Fruit fly (Drosophila melanogaster): ENCODE results near the gene Hsp27.
A peak's percentile ranks its signal among the peaks of the same experiment; 100 is the strongest.

Hsp27 gene

DNA sequence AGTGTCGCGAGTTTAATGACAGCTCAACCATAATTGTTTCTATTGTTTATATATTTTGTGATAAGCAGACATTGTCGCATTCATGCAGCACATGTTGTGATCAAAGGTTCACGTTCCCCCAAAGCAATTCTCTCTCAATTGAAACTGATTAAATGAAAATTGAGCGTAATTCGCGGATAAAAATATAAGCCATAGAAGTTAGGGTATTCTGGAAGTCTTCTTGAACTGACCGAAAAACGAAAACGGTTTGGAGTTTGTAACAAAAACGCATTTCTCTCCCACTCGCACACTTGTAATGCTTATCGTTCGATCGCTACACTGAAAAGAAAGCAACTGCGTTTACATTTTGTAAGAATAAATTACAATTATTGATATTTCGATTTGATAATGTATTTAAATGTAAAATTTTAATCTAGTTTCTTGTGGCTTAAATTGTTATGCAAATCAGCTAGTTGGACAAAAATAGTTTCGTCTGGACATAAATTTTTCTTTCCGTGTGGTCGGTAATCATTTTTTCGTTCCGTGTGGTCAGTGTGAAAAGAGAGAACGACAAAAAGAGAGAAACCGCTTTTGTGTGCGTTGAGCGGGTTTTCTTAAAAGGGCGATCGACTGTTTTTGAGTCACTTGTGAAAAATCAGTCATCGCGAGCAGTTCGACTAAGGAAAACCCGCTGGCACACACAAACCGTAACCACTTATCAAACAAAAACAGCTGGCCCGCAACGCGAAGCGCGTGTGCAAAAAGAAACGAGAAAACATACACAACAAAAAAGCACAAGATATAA, 39.0 kb downstream of the Hsp27 start, which contains the start of gene aay (continued):
- peak; percentile 99 for TF ChIP-seq Blimp-1 (GFP tag; optimal IDR thresholded peaks at IDR 0.05)
- peak; percentile 98 for TF ChIP-seq CG8765 (GFP tag; IDR thresholded peaks at IDR 0.05)
- TF ChIP-seq corto (GFP tag; optimal IDR thresholded peaks at IDR 0.05) = peak; percentile 97
- peak; percentile 87 for TF ChIP-seq MESR4 (GFP tag; optimal IDR thresholded peaks at IDR 0.05)
- TF ChIP-seq sens-2 (GFP tag; IDR thresholded peaks at IDR 0.05) = peak; percentile 96
- peak; percentile 98 for TF ChIP-seq CG12769 (tag; optimal IDR thresholded peaks at IDR 0.05)
- TF ChIP-seq Atf-2 (GFP tag; optimal IDR thresholded peaks at IDR 0.05) = peak; percentile 96
- peak; percentile 98 for TF ChIP-seq ttk (GFP tag; IDR thresholded peaks at IDR 0.05)
- peak; percentile 99 for TF ChIP-seq row (GFP tag; IDR thresholded peaks at IDR 0.05)
- peak; percentile 97 for TF ChIP-seq CG11093 (GFP tag; IDR thresholded peaks at IDR 0.05)
- TF ChIP-seq grn (GFP tag; optimal IDR thresholded peaks at IDR 0.05) = peak; percentile 100
- peak; percentile 93 for TF ChIP-seq cas (GFP tag; IDR thresholded peaks at IDR 0.05)
- TF ChIP-seq CG3163 (GFP tag; optimal IDR thresholded peaks at IDR 0.05) = peak; percentile 89
- peak; percentile 99 for TF ChIP-seq vvl (GFP tag; IDR thresholded peaks at IDR 0.05)
- TF ChIP-seq CG17361 (GFP tag; IDR thresholded peaks at IDR 0.05) = peak; percentile 99
- peak; percentile 98 for TF ChIP-seq ara (GFP tag; IDR thresholded peaks at IDR 0.05)
- peak; percentile 97 for TF ChIP-seq Gug (GFP tag; IDR thresholded peaks at IDR 0.05)
- peak; percentile 97 for TF ChIP-seq CG5953 (GFP tag; IDR thresholded peaks at IDR 0.05)
- peak; percentile 99 for TF ChIP-seq CG1529 (GFP tag; optimal IDR thresholded peaks at IDR 0.05)
- TF ChIP-seq kay (GFP tag; optimal IDR thresholded peaks at IDR 0.05) = peak; percentile 98
- TF ChIP-seq gcm2 (GFP tag; optimal IDR thresholded peaks at IDR 0.05) = peak; percentile 97
- TF ChIP-seq Camta (GFP tag; optimal IDR thresholded peaks at IDR 0.05) = peak; percentile 98
- peak; percentile 98 for TF ChIP-seq CG13123 (GFP tag; optimal IDR thresholded peaks at IDR 0.05)
- peak; percentile 90 for TF ChIP-seq CG31365 (tag; optimal IDR thresholded peaks at IDR 0.05)
- TF ChIP-seq CG13424 (tag; optimal IDR thresholded peaks at IDR 0.05) = peak; percentile 99
- TF ChIP-seq CG4707 (GFP tag; optimal IDR thresholded peaks at IDR 0.05) = peak; percentile 97
- TF ChIP-seq bigmax (GFP tag; optimal IDR thresholded peaks at IDR 0.05) = peak; percentile 82
- TF ChIP-seq Med (GFP tag) = peak; percentile 100
- TF ChIP-seq CG6791 (GFP tag; IDR thresholded peaks at IDR 0.05; ENCODE audit: partially characterized antibody) = no peak
- TF ChIP-seq CG17359 (tag; optimal IDR thresholded peaks at IDR 0.05) = peak; percentile 99
- peak; percentile 94 for TF ChIP-seq CG15514 (GFP tag; optimal IDR thresholded peaks at IDR 0.05)
- TF ChIP-seq az2 (GFP tag; optimal IDR thresholded peaks at IDR 0.05) = peak; percentile 99
- TF ChIP-seq Oli (tag; optimal IDR thresholded peaks at IDR 0.05) = peak; percentile 99
- TF ChIP-seq tgo (GFP tag; IDR thresholded peaks at IDR 0.05) = peak; percentile 98
- TF ChIP-seq CG2202 (tag; optimal IDR thresholded peaks at IDR 0.05) = peak; percentile 99
- peak; percentile 96 for TF ChIP-seq gt (GFP tag; IDR thresholded peaks at IDR 0.05)
- peak; percentile 47 for TF ChIP-seq p53 (GFP tag; optimal IDR thresholded peaks at IDR 0.05)
- peak; percentile 17 for TF ChIP-seq pzg (GFP tag; optimal IDR thresholded peaks at IDR 0.05)
- peak; percentile 100 for TF ChIP-seq dmrt99B (tag; optimal IDR thresholded peaks at IDR 0.05)
- peak; percentile 93 for TF ChIP-seq Nf-YC (tag; optimal IDR thresholded peaks at IDR 0.05)
- peak in 1 of 3 experiments; percentile 99 for TF ChIP-seq Stat92E (GFP tag; optimal IDR thresholded peaks at IDR 0.05)
- peak; percentile 98 for TF ChIP-seq Meics (GFP tag; optimal IDR thresholded peaks at IDR 0.05)
- TF ChIP-seq otp (GFP tag; IDR thresholded peaks at IDR 0.05) = peak; percentile 97
- peak; percentile 95 for TF ChIP-seq shn (GFP tag; optimal IDR thresholded peaks at IDR 0.05)
- TF ChIP-seq Fer3 (tag; optimal IDR thresholded peaks at IDR 0.05) = peak; percentile 99
- peak; percentile 97 for TF ChIP-seq Atf3 (GFP tag; optimal IDR thresholded peaks at IDR 0.05)
- TF ChIP-seq ems (GFP tag; optimal IDR thresholded peaks at IDR 0.05) = peak; percentile 98
- peak; percentile 99 for TF ChIP-seq ci (GFP tag; IDR thresholded peaks at IDR 0.05)
- peak; percentile 100 for TF ChIP-seq CG8924 (tag; optimal IDR thresholded peaks at IDR 0.05)
